ENCODE assay signal across 3 fruit fly cellular contexts in the genomic region with DNA sequence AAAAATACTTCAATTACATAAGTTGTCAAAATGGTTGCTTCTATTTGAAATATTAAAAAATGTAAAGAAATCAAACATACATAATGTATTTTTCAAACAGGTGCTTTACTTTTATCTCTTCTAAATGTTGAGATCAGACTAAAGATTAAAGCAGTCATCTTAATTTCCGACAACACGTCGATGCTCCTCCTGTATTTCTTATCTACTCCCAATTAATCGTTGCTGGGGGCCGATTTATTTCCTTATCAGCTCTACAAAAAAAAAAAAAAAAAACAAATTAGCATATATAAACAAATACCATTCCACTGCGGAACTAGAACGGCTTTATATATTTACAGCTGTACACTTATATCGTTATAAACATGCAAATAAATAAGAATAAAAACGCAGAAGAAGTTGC.
TF ChIP-seq lines count a peak whose summit lies in the region.

No protein-coding gene starts in this region.

- no peak for TF ChIP-seq CTCF in whole organism, embryonic (GFP tag; optimal IDR thresholded peaks at IDR 0.05; lab: Kevin White, UChicago)

TF ChIP-seq in whole organism, embryonic, 481 proteins besides CTCF, POLR2A, EP300 and RAD21:
- TF ChIP-seq sens (GFP tag; lab: Kevin White, UChicago) (peak; percentile 43), CG16863 (GFP tag; optimal IDR thresholded peaks at IDR 0.05; lab: Kevin White, UChicago) (no peak), crp (GFP tag; optimal IDR thresholded peaks at IDR 0.05; lab: Kevin White, UChicago) (no peak), sug (tag; optimal IDR thresholded peaks at IDR 0.05; lab: Kevin White, UChicago) (peak; percentile 94), gsb-n (tag; optimal IDR thresholded peaks at IDR 0.05; lab: Kevin White, UChicago) (no peak)
TF ChIP-seq in whole organism, embryonic: peak in this region for 2.

TF ChIP-seq in whole organism, prepupa, 60 proteins besides CTCF, POLR2A, EP300 and RAD21:
- peak; percentile 34 for TF ChIP-seq Eip78C (GFP tag; lab: Kevin White, UChicago)
- no peak for TF ChIP-seq CG8119 (GFP tag; IDR thresholded peaks at IDR 0.05; lab: Robert Waterston, UW)
- no peak for TF ChIP-seq ss (GFP tag; optimal IDR thresholded peaks at IDR 0.05; lab: Kevin White, UChicago)
- TF ChIP-seq net (GFP tag; optimal IDR thresholded peaks at IDR 0.05; lab: Kevin White, UChicago): no peak
- TF ChIP-seq svp (GFP tag; lab: Kevin White, UChicago): peak; percentile 75
TF ChIP-seq in whole organism, prepupa: peak in this region for 2.

TF ChIP-seq in whole organism, wandering third instar larva, 38 proteins besides CTCF, POLR2A, EP300 and RAD21:
- no peak for TF ChIP-seq ey (GFP tag; optimal IDR thresholded peaks at IDR 0.05; lab: Kevin White, UChicago)
- no peak for TF ChIP-seq h (GFP tag; optimal IDR thresholded peaks at IDR 0.05; lab: Kevin White, UChicago)
- TF ChIP-seq CG32264 (GFP tag; optimal IDR thresholded peaks at IDR 0.05; lab: Kevin White, UChicago): no peak
- TF ChIP-seq Hr78 (GFP tag; optimal IDR thresholded peaks at IDR 0.05; lab: Kevin White, UChicago): no peak
- no peak for TF ChIP-seq dmrt93B (GFP tag; optimal IDR thresholded peaks at IDR 0.05; lab: Kevin White, UChicago)
- peak; percentile 19 for TF ChIP-seq woc (GFP tag; optimal IDR thresholded peaks at IDR 0.05; lab: Kevin White, UChicago)
